Fruit fly (Drosophila melanogaster) whole organism, embryonic: Measurements from ENCODE around the gene CG4709.

Experiments
- Bgb ChIP-seq: fragments of 200-800 bp; sonication (Bioruptor generic); IDR thresholded peaks from 2 replicates; pipeline ENCODE4 v1.3.6; 2022; ENCODE audit warnings: missing biosample characterization, missing genetic modification characterization; ENCODE audit not compliant: partially characterized antibody
- CG1024 ChIP-seq: fragments of 200-800 bp; sonication (Bioruptor generic); IDR thresholded peaks from 2 replicates; pipeline ENCODE4 v1.3.6; 2022; ENCODE audit warnings: missing biosample characterization, missing genetic modification characterization
- CG10979 ChIP-seq: fragments of 200-800 bp; sonication (Bioruptor generic); optimal IDR thresholded peaks from 2 replicates; lab custom pipeline; 2018; ENCODE audit warnings: missing biosample characterization, mild to moderate bottlenecking, missing genetic modification characterization, moderate library complexity
- CG12659 ChIP-seq: fragments of 200-800 bp; sonication (Bioruptor generic); optimal IDR thresholded peaks from 3 replicates; lab custom pipeline; 2017; ENCODE audit warnings: mild to moderate bottlenecking, missing biosample characterization, missing genetic modification reagents, missing genetic modification characterization
- CG14710 ChIP-seq: fragments of 200-800 bp; sonication (Bioruptor generic); optimal IDR thresholded peaks from 3 replicates; lab custom pipeline; 2019; ENCODE audit warnings: missing biosample characterization, mild to moderate bottlenecking, missing genetic modification characterization, moderate library complexity
- CG1529 ChIP-seq: fragments of 200-800 bp; sonication (Bioruptor generic); optimal IDR thresholded peaks from 3 replicates; lab custom pipeline; 2018; ENCODE audit warnings: missing biosample characterization, missing genetic modification characterization
- CG1602 ChIP-seq: fragments of 200-800 bp; sonication (Bioruptor generic); optimal IDR thresholded peaks from 3 replicates; lab custom pipeline; 2016; ENCODE audit warnings: missing biosample characterization, missing genetic modification characterization
- CG16815 ChIP-seq: fragments of 200-800 bp; sonication (Bioruptor generic); optimal IDR thresholded peaks from 3 replicates; lab custom pipeline; 2017; ENCODE audit warnings: missing biosample characterization, mild to moderate bottlenecking, missing genetic modification characterization
- CG17359 ChIP-seq: fragments of 200-800 bp; sonication (Bioruptor generic); optimal IDR thresholded peaks from 3 replicates; lab custom pipeline; 2018; ENCODE audit warnings: missing biosample characterization, mild to moderate bottlenecking, missing genetic modification characterization, moderate library complexity
- CG2116 ChIP-seq: fragments of 200-800 bp; sonication (Bioruptor generic); optimal IDR thresholded peaks from 3 replicates; lab custom pipeline; 2018; ENCODE audit warnings: missing biosample characterization, mild to moderate bottlenecking, missing genetic modification characterization
- CG31388 ChIP-seq: fragments of 200-800 bp; sonication (Bioruptor generic); optimal IDR thresholded peaks from 2 replicates; lab custom pipeline; 2016; ENCODE audit warnings: missing biosample characterization, missing genetic modification characterization
- CG34376 ChIP-seq: fragments of 200-800 bp; sonication (Bioruptor generic); optimal IDR thresholded peaks from 2 replicates; lab custom pipeline; 2018; ENCODE audit warnings: missing biosample characterization, mild to moderate bottlenecking, missing genetic modification characterization
- CG3847 ChIP-seq: fragments of 200-800 bp; sonication (Bioruptor generic); IDR thresholded peaks from 2 replicates; pipeline ENCODE4 v1.3.6; 2022; ENCODE audit warnings: missing biosample characterization, missing genetic modification characterization
- CG3995 ChIP-seq: fragments of 200-800 bp; sonication (Bioruptor generic); optimal IDR thresholded peaks from 3 replicates; lab custom pipeline; 2016; ENCODE audit warnings: missing biosample characterization, missing genetic modification characterization
- CG42726 ChIP-seq: fragments of 200-800 bp; sonication (Bioruptor generic); IDR thresholded peaks from 2 replicates; pipeline ENCODE4 v1.3.6; 2022; ENCODE audit warnings: missing biosample characterization, missing genetic modification characterization; ENCODE audit not compliant: partially characterized antibody
- CG4282 ChIP-seq: fragments of 200-800 bp; sonication (Bioruptor generic); optimal IDR thresholded peaks from 2 replicates; lab custom pipeline; 2016; ENCODE audit warnings: missing biosample characterization, missing genetic modification characterization
- CG7271 ChIP-seq: fragments of 200-800 bp; sonication (Bioruptor generic); optimal IDR thresholded peaks from 2 replicates; lab custom pipeline; 2018; ENCODE audit warnings: missing biosample characterization, mild to moderate bottlenecking, missing genetic modification characterization, moderate library complexity
- CG8290 ChIP-seq, 3 experiments: fragments of 200-800 bp; sonication (Bioruptor generic); optimal IDR thresholded peaks; 2 replicates each; lab custom pipeline; 2016 to 2019; ENCODE audit warnings: missing biosample characterization in 3 of 3, missing genetic modification characterization in 3 of 3, mild to moderate bottlenecking in 2 of 3, moderate library complexity in 1 of 3
- CG9876 ChIP-seq: fragments of 200-800 bp; sonication (Bioruptor generic); optimal IDR thresholded peaks from 2 replicates; lab custom pipeline; 2016; ENCODE audit warnings: missing biosample characterization, missing genetic modification characterization
- Chrac-16 ChIP-seq: fragments of 200-800 bp; sonication (Bioruptor generic); optimal IDR thresholded peaks from 3 replicates; lab custom pipeline; 2016; ENCODE audit warnings: missing biosample characterization, missing genetic modification characterization
- Dbx ChIP-seq: fragments of 200-800 bp; sonication (Bioruptor generic); IDR thresholded peaks from 3 replicates; pipeline ENCODE4 v1.3.6; 2022; ENCODE audit warnings: missing biosample characterization, missing genetic modification characterization
- Dek ChIP-seq: fragments of 200-800 bp; sonication (Bioruptor generic); optimal IDR thresholded peaks from 3 replicates; lab custom pipeline; 2019; ENCODE audit warnings: missing biosample characterization, mild to moderate bottlenecking, missing genetic modification characterization, moderate library complexity
- E2f1 ChIP-seq: fragments of 200-800 bp; sonication (Bioruptor generic); IDR thresholded peaks from 2 replicates; pipeline ENCODE4 v1.3.6; 2022; ENCODE audit warnings: missing biosample characterization, missing genetic modification characterization
- Hr3 ChIP-seq: fragments of 200-800 bp; sonication (Bioruptor generic); optimal IDR thresholded peaks from 3 replicates; lab custom pipeline; 2016; ENCODE audit warnings: missing biosample characterization, missing genetic modification characterization
- MTF-1 ChIP-seq: fragments of 200-800 bp; sonication (Bioruptor generic); optimal IDR thresholded peaks from 2 replicates; lab custom pipeline; 2018; ENCODE audit warnings: missing biosample characterization, mild to moderate bottlenecking, missing genetic modification characterization, borderline replicate concordance
- Mad ChIP-seq: fragments of 200-800 bp; sonication (Bioruptor generic); optimal IDR thresholded peaks from 2 replicates; lab custom pipeline; 2016; ENCODE audit warnings: missing biosample characterization, missing genetic modification characterization
- Meics ChIP-seq: fragments of 200-800 bp; sonication (Bioruptor generic); optimal IDR thresholded peaks from 2 replicates; lab custom pipeline; 2017; ENCODE audit warnings: missing biosample characterization, mild to moderate bottlenecking, missing genetic modification characterization
- Nf-YA ChIP-seq: fragments of 200-800 bp; sonication (Bioruptor generic); IDR thresholded peaks from 2 replicates; pipeline ENCODE4 v1.3.6; 2022; ENCODE audit warnings: missing biosample characterization, missing genetic modification characterization
- Nf-YB ChIP-seq: fragments of 200-800 bp; sonication (Bioruptor generic); optimal IDR thresholded peaks from 3 replicates; lab custom pipeline; 2019; ENCODE audit warnings: missing biosample characterization, mild to moderate bottlenecking, missing genetic modification characterization, moderate library complexity
- Opbp ChIP-seq: fragments of 200-800 bp; sonication (Bioruptor generic); IDR thresholded peaks from 3 replicates; pipeline ENCODE4 v1.3.6; 2022; ENCODE audit warnings: missing biosample characterization, missing genetic modification characterization; ENCODE audit not compliant: partially characterized antibody
- Optix ChIP-seq: fragments of 200-800 bp; sonication (Bioruptor generic); IDR thresholded peaks from 3 replicates; pipeline ENCODE4 v1.3.6; 2022; ENCODE audit warnings: missing biosample characterization, missing genetic modification characterization
- Rx ChIP-seq: fragments of 200-800 bp; sonication (Bioruptor generic); IDR thresholded peaks from 2 replicates; pipeline ENCODE4 v1.3.6; 2022; ENCODE audit warnings: missing biosample characterization, missing genetic modification characterization
- ab ChIP-seq: fragments of 200-800 bp; sonication (Bioruptor generic); optimal IDR thresholded peaks from 2 replicates; lab custom pipeline; 2016; ENCODE audit warnings: missing biosample characterization, missing genetic modification characterization
- ac ChIP-seq: fragments of 200-800 bp; sonication (Bioruptor generic); optimal IDR thresholded peaks from 3 replicates; lab custom pipeline; 2017; ENCODE audit warnings: missing biosample characterization, mild to moderate bottlenecking, missing genetic modification characterization
- amos ChIP-seq: fragments of 200-800 bp; sonication (Bioruptor generic); IDR thresholded peaks from 2 replicates; pipeline ENCODE4 v1.3.6; 2022; ENCODE audit warnings: missing biosample characterization, missing genetic modification characterization; ENCODE audit not compliant: partially characterized antibody
- btn ChIP-seq: fragments of 200-800 bp; sonication (Bioruptor generic); optimal IDR thresholded peaks from 2 replicates; lab custom pipeline; 2016; ENCODE audit warnings: missing biosample characterization, missing genetic modification characterization
- cg ChIP-seq: fragments of 200-800 bp; sonication (Bioruptor generic); optimal IDR thresholded peaks from 3 replicates; lab custom pipeline; 2019; ENCODE audit warnings: missing biosample characterization, mild to moderate bottlenecking, missing genetic modification characterization, moderate library complexity
- esg ChIP-seq: fragments of 200-800 bp; sonication (Bioruptor generic); conservative IDR thresholded peaks from 2 replicates; pipeline ENCODE4 v1.3.6; 2022; ENCODE audit warnings: missing biosample characterization, missing genetic modification characterization
- exex ChIP-seq: fragments of 200-800 bp; sonication (Bioruptor generic); optimal IDR thresholded peaks from 4 replicates; lab custom pipeline; 2018; ENCODE audit warnings: missing biosample characterization, mild to moderate bottlenecking, missing genetic modification characterization, moderate library complexity
- fd64A ChIP-seq: fragments of 200-800 bp; sonication (Bioruptor generic); optimal IDR thresholded peaks from 3 replicates; lab custom pipeline; 2018; ENCODE audit warnings: missing biosample characterization, mild to moderate bottlenecking, missing genetic modification characterization
- hth ChIP-seq: fragments of >200 bp; optimal IDR thresholded peaks from 2 replicates; lab custom pipeline; 2017; ENCODE audit warnings: inconsistent platforms
- lilli ChIP-seq: fragments of 200-800 bp; sonication (Bioruptor generic); optimal IDR thresholded peaks from 3 replicates; lab custom pipeline; 2016; ENCODE audit warnings: missing biosample characterization, missing genetic modification characterization
- otp ChIP-seq: fragments of 200-800 bp; sonication (Bioruptor generic); IDR thresholded peaks from 3 replicates; pipeline ENCODE4, ENCODE4 v1.3.6; 2022; ENCODE audit warnings: missing biosample characterization, missing genetic modification characterization
- pho ChIP-seq: fragments of 200-800 bp; sonication (Bioruptor generic); optimal IDR thresholded peaks from 2 replicates; lab custom pipeline; 2016; ENCODE audit warnings: missing biosample characterization, missing genetic modification characterization
- ranshi ChIP-seq: fragments of 200-800 bp; sonication (Bioruptor generic); IDR thresholded peaks from 2 replicates; pipeline ENCODE4 v1.3.6; 2022; ENCODE audit warnings: missing biosample characterization, missing genetic modification characterization
- sens-2 ChIP-seq: fragments of 200-800 bp; sonication (Bioruptor generic); IDR thresholded peaks from 2 replicates; pipeline ENCODE4 v1.3.6; 2022; ENCODE audit warnings: missing biosample characterization, missing genetic modification characterization
- sima ChIP-seq: fragments of 200-800 bp; sonication (Bioruptor generic); optimal IDR thresholded peaks from 2 replicates; lab custom pipeline; 2016; ENCODE audit warnings: missing biosample characterization, missing genetic modification characterization
- tap ChIP-seq: fragments of 200-800 bp; optimal IDR thresholded peaks from 3 replicates; lab custom pipeline; 2019; ENCODE audit warnings: missing biosample characterization, mild to moderate bottlenecking, missing genetic modification characterization, moderate library complexity
- tin ChIP-seq: fragments of 200-800 bp; sonication (Bioruptor generic); optimal IDR thresholded peaks from 3 replicates; lab custom pipeline; 2016; ENCODE audit warnings: missing biosample characterization, missing genetic modification characterization
- ttk ChIP-seq: fragments of 200-800 bp; sonication (Bioruptor generic); IDR thresholded peaks from 2 replicates; pipeline ENCODE4 v2.1.2; 2022; ENCODE audit warnings: missing biosample characterization, missing genetic modification characterization
- vvl ChIP-seq: fragments of 200-800 bp; sonication (Bioruptor generic); IDR thresholded peaks from 2 replicates; pipeline ENCODE4 v1.3.6; 2022; ENCODE audit warnings: missing biosample characterization, missing genetic modification characterization

CG4709 gene

dm6 chr2L:9908468-9908967, 45.6 kb upstream of the CG4709 start, which contains the start of gene CG13124 (continued):
- TF ChIP-seq CG34376 (GFP tag; lab: Kevin White, UChicago) (peak; percentile 62), ranshi (GFP tag; lab: Robert Waterston, UW) (no peak), CG42726 (GFP tag; lab: Robert Waterston, UW) (no peak), amos (no peak), CG3847 (GFP tag; lab: Robert Waterston, UW) (0 out of 2 replicates have a peak, but pooled peaks have one; percentile 7), Hr3 (GFP tag; lab: Kevin White, UChicago) (no peak), cg (peak; percentile 46), CG1602 (GFP tag; lab: Kevin White, UChicago) (no peak), btn (GFP tag; lab: Kevin White, UChicago) (no peak), Dbx (GFP tag; lab: Robert Waterston, UW) (peak; percentile 42; the same call in 1 of the 3 replicates), CG4282 (GFP tag; lab: Kevin White, UChicago) (no peak), Mad (GFP tag; lab: Kevin White, UChicago) (no peak), vvl (GFP tag; lab: Robert Waterston, UW) (no peak; the same call in none of the 2 replicates), tap (tag; lab: Kevin White, UChicago) (no peak), CG8290 (GFP tag; optimal IDR thresholded peaks at IDR 0.05; lab: Kevin White, UChicago) (no peak), CG8290 (tag; optimal IDR thresholded peaks at IDR 0.05; lab: Kevin White, UChicago) (peak in 1 of 2 experiments; percentile 46), CG12659 (GFP tag; lab: Kevin White, UChicago) (peak; percentile 20), CG31388 (GFP tag; lab: Kevin White, UChicago) (no peak), pho (GFP tag; lab: Kevin White, UChicago) (no peak), Meics (GFP tag; lab: Kevin White, UChicago) (peak; percentile 54), MTF-1 (GFP tag; lab: Kevin White, UChicago) (no peak), Dek (no peak), Bgb (GFP tag; lab: Robert Waterston, UW) (0 out of 2 replicates have a peak, but pooled peaks have one; percentile 16), CG9876 (no peak), Optix (GFP tag; lab: Robert Waterston, UW) (no peak), CG17359 (tag; lab: Kevin White, UChicago) (no peak)

- TF ChIP-seq hth (lab: Kevin White, UChicago) (no peak), Rx (GFP tag; lab: Robert Waterston, UW) (no peak), lilli (GFP tag; lab: Kevin White, UChicago) (peak; percentile 57), fd64A (GFP tag; lab: Kevin White, UChicago) (no peak), CG10979 (tag; lab: Kevin White, UChicago) (no peak), tin (GFP tag; lab: Kevin White, UChicago) (peak; percentile 39), CG1529 (GFP tag; lab: Kevin White, UChicago) (no peak), exex (no peak), CG1024 (GFP tag; lab: Robert Waterston, UW) (no peak), CG14710 (tag; lab: Kevin White, UChicago) (no peak), esg (no peak), Opbp (no peak), E2f1 (GFP tag; lab: Robert Waterston, UW) (no peak), ab (GFP tag; lab: Kevin White, UChicago) (no peak), otp (no peak), sens-2 (GFP tag; lab: Robert Waterston, UW) (no peak), ttk (GFP tag; lab: Robert Waterston, UW) (0 out of 2 replicates have a peak, but pooled peaks have one; percentile 25), CG16815 (GFP tag; lab: Kevin White, UChicago) (no peak), CG2116 (GFP tag; lab: Kevin White, UChicago) (no peak), Nf-YB (GFP tag; lab: Kevin White, UChicago) (no peak), Chrac-16 (no peak), CG7271 (tag; lab: Kevin White, UChicago) (no peak), ac (GFP tag; lab: Kevin White, UChicago) (no peak), CG3995 (GFP tag; lab: Kevin White, UChicago) (peak; percentile 88), sima (GFP tag; lab: Kevin White, UChicago) (no peak), Nf-YA (GFP tag; lab: Robert Waterston, UW) (no peak)
Measured at dm6 chr2L:9911783-9912182, 42.3 kb upstream of the CG4709 start.
